Fruit fly (Drosophila melanogaster) whole organism, embryonic: ENCODE data around the gene CG17187.
A peak's percentile ranks its signal among the peaks of the same experiment; 100 is the strongest.

ENCODE experiments used
- Ada2b ChIP-seq: fragments of 200-800 bp; sonication (Bioruptor generic); IDR thresholded peaks from 2 replicates; pipeline ENCODE4 v1.3.6; 2022; ENCODE audit warnings: missing biosample characterization, missing genetic modification characterization
- Atf3 ChIP-seq: fragments of 200-800 bp; sonication (Bioruptor generic); optimal IDR thresholded peaks from 3 replicates; lab custom pipeline; 2016; ENCODE audit warnings: missing biosample characterization, missing genetic modification characterization
- Awh ChIP-seq: fragments of 200-800 bp; sonication (Bioruptor generic); IDR thresholded peaks from 2 replicates; pipeline ENCODE4, ENCODE4 v1.3.6; 2022; ENCODE audit warnings: missing biosample characterization, missing genetic modification characterization
- CG10959 ChIP-seq: fragments of 200-800 bp; sonication (Bioruptor generic); IDR thresholded peaks from 2 replicates; pipeline ENCODE4 v1.3.6; 2022; ENCODE audit warnings: missing biosample characterization, missing genetic modification characterization
- CG12236 ChIP-seq: fragments of 200-800 bp; sonication (Bioruptor generic); optimal IDR thresholded peaks from 2 replicates; lab custom pipeline; 2016; ENCODE audit warnings: missing biosample characterization, missing genetic modification characterization
- CG12659 ChIP-seq: fragments of 200-800 bp; sonication (Bioruptor generic); optimal IDR thresholded peaks from 3 replicates; lab custom pipeline; 2017; ENCODE audit warnings: mild to moderate bottlenecking, missing biosample characterization, missing genetic modification reagents, missing genetic modification characterization
- CG12769 ChIP-seq: fragments of 200-800 bp; sonication (Bioruptor generic); optimal IDR thresholded peaks from 2 replicates; lab custom pipeline; 2019; ENCODE audit warnings: missing biosample characterization, mild to moderate bottlenecking, missing genetic modification characterization, moderate library complexity
- CG13296 ChIP-seq: fragments of 200-800 bp; sonication (Bioruptor generic); optimal IDR thresholded peaks from 3 replicates; lab custom pipeline; 2018; ENCODE audit warnings: missing biosample characterization, mild to moderate bottlenecking, missing genetic modification characterization
- CG18262 ChIP-seq: fragments of 200-800 bp; optimal IDR thresholded peaks from 3 replicates; lab custom pipeline; 2019; ENCODE audit warnings: missing biosample characterization, mild to moderate bottlenecking, missing genetic modification characterization, moderate library complexity
- CG18476 ChIP-seq: fragments of 200-800 bp; sonication (Bioruptor generic); optimal IDR thresholded peaks from 2 replicates; lab custom pipeline; 2016; ENCODE audit warnings: missing biosample characterization, mild to moderate bottlenecking, missing genetic modification characterization
- CG2202 ChIP-seq: fragments of 200-800 bp; sonication (Bioruptor generic); optimal IDR thresholded peaks from 2 replicates; lab custom pipeline; 2018; ENCODE audit warnings: missing biosample characterization, mild to moderate bottlenecking, missing genetic modification characterization
- CG2678 ChIP-seq: fragments of 200-800 bp; sonication (Bioruptor generic); optimal IDR thresholded peaks from 3 replicates; lab custom pipeline; 2019; ENCODE audit warnings: missing biosample characterization, mild to moderate bottlenecking, missing genetic modification characterization, moderate library complexity
- CG31224 ChIP-seq: fragments of 200-800 bp; sonication (Bioruptor generic); IDR thresholded peaks from 2 replicates; pipeline ENCODE4 v1.3.6; 2022; ENCODE audit warnings: missing biosample characterization, missing genetic modification characterization
- CG3281 ChIP-seq: fragments of 200-800 bp; sonication (Bioruptor generic); optimal IDR thresholded peaks from 3 replicates; lab custom pipeline; 2017; ENCODE audit warnings: missing biosample characterization, mild to moderate bottlenecking, missing genetic modification characterization
- CG4282 ChIP-seq: fragments of 200-800 bp; sonication (Bioruptor generic); optimal IDR thresholded peaks from 2 replicates; lab custom pipeline; 2016; ENCODE audit warnings: missing biosample characterization, missing genetic modification characterization
- CG4328 ChIP-seq: fragments of 200-800 bp; sonication (Bioruptor generic); optimal IDR thresholded peaks from 3 replicates; lab custom pipeline; 2017; ENCODE audit warnings: missing biosample characterization, missing genetic modification reagents, missing genetic modification characterization
- CG7963 ChIP-seq: fragments of 200-800 bp; sonication (Bioruptor generic); IDR thresholded peaks from 3 replicates; pipeline ENCODE4 v1.3.6; 2022; ENCODE audit warnings: missing biosample characterization, missing genetic modification characterization; ENCODE audit not compliant: partially characterized antibody
- CG7987 ChIP-seq: fragments of 200-800 bp; sonication (Bioruptor generic); optimal IDR thresholded peaks from 2 replicates; lab custom pipeline; 2018; ENCODE audit warnings: missing biosample characterization, mild to moderate bottlenecking, missing genetic modification characterization, moderate library complexity
- CHES-1-like ChIP-seq: fragments of 200-800 bp; sonication (Bioruptor generic); optimal IDR thresholded peaks from 2 replicates; lab custom pipeline; 2016; ENCODE audit warnings: missing biosample characterization, missing genetic modification characterization
- Ets97D ChIP-seq: fragments of 200-800 bp; sonication (Bioruptor generic); optimal IDR thresholded peaks from 3 replicates; lab custom pipeline; 2016; ENCODE audit warnings: missing biosample characterization, missing genetic modification characterization
- HLH54F ChIP-seq: fragments of 200-800 bp; sonication (Bioruptor generic); optimal IDR thresholded peaks from 3 replicates; lab custom pipeline; 2016; ENCODE audit warnings: missing biosample characterization, missing genetic modification characterization
- Hmr ChIP-seq: fragments of 200-800 bp; sonication (Bioruptor generic); optimal IDR thresholded peaks from 3 replicates; lab custom pipeline; 2017; ENCODE audit warnings: mild to moderate bottlenecking, missing biosample characterization, missing genetic modification reagents, missing genetic modification characterization
- Hr39 ChIP-seq: fragments of >200 bp; optimal IDR thresholded peaks from 2 replicates; lab custom pipeline; 2017
- Opbp ChIP-seq: fragments of 200-800 bp; sonication (Bioruptor generic); IDR thresholded peaks from 3 replicates; pipeline ENCODE4 v1.3.6; 2022; ENCODE audit warnings: missing biosample characterization, missing genetic modification characterization; ENCODE audit not compliant: partially characterized antibody
- PHDP ChIP-seq: fragments of 200-800 bp; sonication (Bioruptor generic); optimal IDR thresholded peaks from 3 replicates; lab custom pipeline; 2018; ENCODE audit warnings: missing biosample characterization, mild to moderate bottlenecking, missing genetic modification characterization, moderate library complexity
- Poxn ChIP-seq: fragments of 200-800 bp; sonication (Bioruptor generic); IDR thresholded peaks from 2 replicates; pipeline ENCODE4 v1.3.6; 2022; ENCODE audit warnings: missing biosample characterization, missing genetic modification characterization
- Rx ChIP-seq: fragments of 200-800 bp; sonication (Bioruptor generic); IDR thresholded peaks from 2 replicates; pipeline ENCODE4 v1.3.6; 2022; ENCODE audit warnings: missing biosample characterization, missing genetic modification characterization
- Sox100B ChIP-seq: fragments of 200-800 bp; sonication (Bioruptor generic); optimal IDR thresholded peaks from 3 replicates; lab custom pipeline; 2018; ENCODE audit warnings: missing biosample characterization, mild to moderate bottlenecking, missing genetic modification characterization
- TFAM ChIP-seq: fragments of 200-800 bp; sonication (Bioruptor generic); optimal IDR thresholded peaks from 2 replicates; lab custom pipeline; 2017; ENCODE audit warnings: missing biosample characterization, missing genetic modification characterization, inconsistent platforms
- ci ChIP-seq: fragments of 200-800 bp; sonication (Bioruptor generic); IDR thresholded peaks from 3 replicates; pipeline ENCODE4 v1.3.6; 2022; ENCODE audit warnings: missing biosample characterization, missing genetic modification characterization
- corto ChIP-seq: fragments of 200-800 bp; sonication (Bioruptor generic); optimal IDR thresholded peaks from 2 replicates; lab custom pipeline; 2016; ENCODE audit warnings: missing biosample characterization, mild to moderate bottlenecking, missing genetic modification characterization, moderate library complexity
- dm ChIP-seq: fragments of 200-800 bp; sonication (Bioruptor generic); optimal IDR thresholded peaks from 3 replicates; lab custom pipeline; 2016; ENCODE audit warnings: missing biosample characterization, missing genetic modification characterization
- emc ChIP-seq: fragments of 200-800 bp; sonication (Bioruptor generic); optimal IDR thresholded peaks from 2 replicates; lab custom pipeline; 2016; ENCODE audit warnings: missing biosample characterization, missing genetic modification characterization
- ems ChIP-seq: fragments of 200-800 bp; sonication (Bioruptor generic); optimal IDR thresholded peaks from 3 replicates; lab custom pipeline; 2016; ENCODE audit warnings: missing biosample characterization, missing genetic modification characterization
- esg ChIP-seq: fragments of 200-800 bp; sonication (Bioruptor generic); conservative IDR thresholded peaks from 2 replicates; pipeline ENCODE4 v1.3.6; 2022; ENCODE audit warnings: missing biosample characterization, missing genetic modification characterization
- fu2 ChIP-seq: fragments of 200-800 bp; sonication (Bioruptor generic); optimal IDR thresholded peaks from 2 replicates; lab custom pipeline; 2016; ENCODE audit warnings: missing biosample characterization, missing genetic modification characterization
- jing ChIP-seq: fragments of 200-800 bp; sonication (Bioruptor generic); optimal IDR thresholded peaks from 2 replicates; lab custom pipeline; 2018; ENCODE audit warnings: missing biosample characterization, mild to moderate bottlenecking, missing genetic modification characterization
- lilli ChIP-seq: fragments of 200-800 bp; sonication (Bioruptor generic); optimal IDR thresholded peaks from 3 replicates; lab custom pipeline; 2016; ENCODE audit warnings: missing biosample characterization, missing genetic modification characterization
- mld ChIP-seq: fragments of 200-800 bp; sonication (Bioruptor generic); IDR thresholded peaks from 3 replicates; pipeline ENCODE4 v1.3.6; 2022; ENCODE audit warnings: missing biosample characterization, missing genetic modification characterization; ENCODE audit not compliant: partially characterized antibody
- nerfin-2 ChIP-seq: fragments of 200-800 bp; sonication (Bioruptor generic); IDR thresholded peaks from 2 replicates; pipeline ENCODE4 v1.3.6; 2022; ENCODE audit warnings: missing biosample characterization, missing genetic modification characterization; ENCODE audit not compliant: partially characterized antibody
- pan ChIP-seq, 4 experiments: fragments of >200 bp in 3 of 4; fragments of 200-800 bp in 1 of 4; sonication (Bioruptor generic) in 1 of 4; optimal IDR thresholded peaks in 3 of 4; IDR thresholded peaks in 1 of 4; 2 replicates each; pipeline versions ENCODE4 v1.3.6 to Lab custom; 2017 to 2022; ENCODE audit warnings: missing biosample characterization in 2 of 4, missing genetic modification characterization in 2 of 4, mixed read lengths in 1 of 4
- schlank ChIP-seq: fragments of 200-800 bp; sonication (Bioruptor generic); optimal IDR thresholded peaks from 2 replicates; lab custom pipeline; 2018; ENCODE audit warnings: missing biosample characterization, mild to moderate bottlenecking, missing genetic modification characterization
- sima ChIP-seq: fragments of 200-800 bp; sonication (Bioruptor generic); optimal IDR thresholded peaks from 2 replicates; lab custom pipeline; 2016; ENCODE audit warnings: missing biosample characterization, missing genetic modification characterization
- sqz ChIP-seq: fragments of 200-800 bp; sonication (Bioruptor generic); optimal IDR thresholded peaks from 3 replicates; lab custom pipeline; 2018; ENCODE audit warnings: missing biosample characterization, mild to moderate bottlenecking, missing genetic modification characterization
- ssp ChIP-seq: fragments of 200-800 bp; sonication (Bioruptor generic); IDR thresholded peaks from 2 replicates; pipeline ENCODE4 v1.3.6; 2022; ENCODE audit warnings: missing biosample characterization, missing genetic modification characterization
- tin ChIP-seq: fragments of 200-800 bp; sonication (Bioruptor generic); optimal IDR thresholded peaks from 3 replicates; lab custom pipeline; 2016; ENCODE audit warnings: missing biosample characterization, missing genetic modification characterization
- vnd ChIP-seq: fragments of 200-800 bp; sonication (Bioruptor generic); IDR thresholded peaks from 3 replicates; pipeline ENCODE4 v1.3.6; 2022; ENCODE audit warnings: missing biosample characterization, missing genetic modification characterization; ENCODE audit not compliant: partially characterized antibody
- z ChIP-seq: fragments of 200-800 bp; sonication (Bioruptor generic); IDR thresholded peaks from 3 replicates; pipeline ENCODE4 v1.3.6; 2022; ENCODE audit warnings: missing biosample characterization, missing genetic modification characterization
- zen2 ChIP-seq: fragments of 200-800 bp; sonication (Bioruptor generic); IDR thresholded peaks from 3 replicates; pipeline ENCODE4 v1.3.6; 2022; ENCODE audit warnings: missing biosample characterization, missing genetic modification characterization; ENCODE audit not compliant: partially characterized antibody

CG17187 gene

DNA sequence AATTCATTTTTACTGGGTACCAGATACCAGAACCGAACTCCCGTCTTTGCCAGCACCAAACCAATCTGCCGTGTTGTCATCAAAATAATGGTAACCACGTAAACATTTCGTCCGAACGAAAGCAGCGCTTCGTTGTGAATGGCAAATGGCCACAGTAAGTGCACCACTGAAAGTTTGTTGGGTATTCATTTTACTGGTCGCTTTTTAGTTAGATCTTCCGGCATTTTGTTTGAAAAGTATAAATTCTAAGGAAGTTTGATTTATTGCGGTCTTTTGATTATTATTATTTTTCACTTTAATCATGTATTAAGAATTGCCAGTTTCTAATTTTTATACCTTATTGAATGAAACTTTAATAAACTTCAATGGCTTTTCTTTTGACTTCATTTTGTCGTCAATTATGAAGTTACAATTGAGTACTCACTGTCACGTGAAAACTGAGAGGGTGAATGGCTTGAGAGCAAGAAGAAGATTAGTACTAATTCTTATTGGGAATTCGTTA lies 17.2 kb downstream of the CG17187 start, which contains the start of gene ZnT86D (continued):
- no peak for TF ChIP-seq sima
- no peak for TF ChIP-seq esg (GFP tag; lab: Robert Waterston, UW)
- TF ChIP-seq ems (GFP tag; lab: Kevin White, UChicago), result peak; percentile 51
- no peak for TF ChIP-seq TFAM
- TF ChIP-seq schlank (tag; lab: Kevin White, UChicago), result peak; percentile 57
- TF ChIP-seq CG2678 (tag; lab: Kevin White, UChicago), result peak; percentile 83
- TF ChIP-seq PHDP (tag; lab: Kevin White, UChicago), result peak; percentile 69
- TF ChIP-seq CG7987, result peak; percentile 4
- TF ChIP-seq zen2, result no peak
- TF ChIP-seq CG2202 (tag; lab: Kevin White, UChicago), result no peak
- no peak for TF ChIP-seq pan (optimal IDR thresholded peaks at IDR 0.05; lab: Kevin White, UChicago)
- no peak for TF ChIP-seq pan (GFP tag; optimal IDR thresholded peaks at IDR 0.05 in 1 of 2, IDR thresholded peaks at IDR 0.05 in 1 of 2)
- TF ChIP-seq Ada2b, result peak; percentile 36; the same call in 1 of the 2 replicates
- peak; percentile 42 for TF ChIP-seq fu2 (GFP tag; lab: Kevin White, UChicago)
- no peak for TF ChIP-seq mld (GFP tag; lab: Robert Waterston, UW)
- TF ChIP-seq CG4328 (GFP tag; lab: Kevin White, UChicago), result peak; percentile 59
- TF ChIP-seq CG31224 (GFP tag; lab: Robert Waterston, UW), result no peak
- no peak for TF ChIP-seq vnd
- TF ChIP-seq CG13296 (GFP tag; lab: Kevin White, UChicago), result peak; percentile 67
- peak; percentile 47 for TF ChIP-seq Hmr (GFP tag; lab: Kevin White, UChicago)
- no peak for TF ChIP-seq Poxn (GFP tag; lab: Robert Waterston, UW)
- peak; percentile 69 for TF ChIP-seq CG18262
- peak; percentile 59 for TF ChIP-seq emc (GFP tag; lab: Kevin White, UChicago)
- TF ChIP-seq nerfin-2 (GFP tag; lab: Robert Waterston, UW), result no peak
- peak; percentile 75 for TF ChIP-seq CHES-1-like (GFP tag; lab: Kevin White, UChicago)
- peak; percentile 63 for TF ChIP-seq lilli
- no peak for TF ChIP-seq Rx (GFP tag; lab: Robert Waterston, UW)

DNA sequence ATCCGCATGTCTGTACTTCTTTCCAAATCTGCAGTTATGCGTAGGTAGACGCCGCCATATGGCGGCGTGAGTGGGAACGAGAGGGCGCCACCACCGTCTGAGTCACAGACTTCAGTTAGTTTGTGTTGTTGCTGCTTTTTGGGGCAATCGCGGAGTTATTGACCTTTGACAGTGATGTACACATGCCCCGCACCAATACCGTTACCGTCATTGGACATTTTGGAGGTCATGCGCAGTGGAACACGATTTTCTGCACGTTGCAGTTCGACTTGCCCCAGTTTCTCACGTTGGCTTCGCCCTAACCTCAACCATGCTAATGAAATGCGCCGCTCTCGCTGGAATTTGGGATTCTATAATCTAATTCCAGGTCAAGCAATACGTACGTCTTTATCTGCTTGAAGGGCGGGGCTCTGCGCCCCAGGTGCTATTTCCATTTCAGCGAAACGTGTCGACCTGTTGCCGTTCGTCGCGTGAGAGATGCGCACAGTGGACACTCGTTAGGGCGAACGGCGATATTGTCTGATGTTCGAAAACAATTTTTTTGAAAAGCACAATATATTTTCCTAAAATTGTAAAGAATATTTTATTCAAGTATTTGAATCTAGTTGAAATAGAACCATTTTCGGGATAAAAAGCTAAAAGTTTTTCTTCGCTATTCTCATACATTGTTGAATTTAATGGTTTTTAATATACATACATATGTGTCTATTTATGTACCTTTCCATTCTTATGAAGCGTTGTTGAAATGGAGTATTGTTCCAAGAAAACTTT lies 20.2 kb downstream of the CG17187 start:
- TF ChIP-seq Ets97D (peak; percentile 30), CG12659 (peak; percentile 76), Atf3 (peak; percentile 33), CG18476 (peak; percentile 71), ssp (GFP tag; lab: Robert Waterston, UW) (peak; percentile 57; the same call in 1 of the 2 replicates), jing (no peak), Hr39 (no peak), CG4282 (GFP tag; lab: Kevin White, UChicago) (peak; percentile 14), CG10959 (GFP tag; lab: Robert Waterston, UW) (no peak), CG7963 (no peak), sqz (GFP tag; lab: Kevin White, UChicago) (peak; percentile 10), HLH54F (peak; percentile 74), zen2 (no peak), CG3281 (GFP tag; lab: Kevin White, UChicago) (peak; percentile 63), Sox100B (GFP tag; lab: Kevin White, UChicago) (peak; percentile 53), corto (no peak), dm (GFP tag; lab: Kevin White, UChicago) (peak; percentile 97), Opbp (no peak), z (GFP tag; lab: Robert Waterston, UW) (no peak), CG12236 (peak; percentile 34), tin (peak; percentile 73), CG12769 (tag; lab: Kevin White, UChicago) (peak; percentile 94), Awh (GFP tag; lab: Robert Waterston, UW) (0 out of 2 replicates have a peak, but pooled peaks have one; percentile 11), ci (peak; percentile 65)
